Worm (Caenorhabditis elegans) whole organism, L4/young adult: ENCODE measurements around the gene asns-1.

Source experiments
- W03F9.2 ChIP-seq: fragments of 150-350 bp; optimal IDR thresholded peaks from 2 replicates; lab custom pipeline; 2014; ENCODE audit warnings: missing biosample characterization, missing genetic modification characterization
- dao-5 ChIP-seq: sonication (generic microtip); optimal IDR thresholded peaks from 2 replicates; lab custom pipeline; 2016; ENCODE audit warnings: missing genotype, missing genetic modification characterization, moderate library complexity, missing compliant biosample characterization
- him-1 ChIP-seq: sonication (generic microtip); optimal IDR thresholded peaks from 2 replicates; lab custom pipeline; 2016; ENCODE audit warnings: missing genotype, missing genetic modification reagents, missing genetic modification characterization, missing compliant biosample characterization

ce11 chrV:8569841-8570361 is 23.9 kb downstream of the asns-1 start, which contains the start of the genes F25G6.9 and symk-1:
- no peak for TF ChIP-seq him-1
- TF ChIP-seq dao-5 (tag; lab: Kevin White, UChicago): no peak
- peak; percentile 70 for TF ChIP-seq W03F9.2
